1 fruit fly cellular context compared by ENCODE assay signal in genomic region chr3L:19928435-19929011, dm6.
TF ChIP-seq lines count a peak whose summit lies in the region.

CG8004 (minus strand) TSS chr3L:19928508.
RhoGDI (plus strand) TSS chr3L:19928743.

TF ChIP-seq in whole organism, embryonic, 481 proteins besides CTCF, POLR2A, EP300 and RAD21 (continued from another document and continues in another):
- TF ChIP-seq Rx (GFP tag; IDR thresholded peaks at IDR 0.05; lab: Robert Waterston, UW) = peak; percentile 56; the same call in 1 of the 2 replicates
- TF ChIP-seq ind (GFP tag; optimal IDR thresholded peaks at IDR 0.05; lab: Kevin White, UChicago) = peak; percentile 69
- no peak for TF ChIP-seq pfk (GFP tag; optimal IDR thresholded peaks at IDR 0.05; lab: Kevin White, UChicago)
- no peak for TF ChIP-seq Aef1 (GFP tag; IDR thresholded peaks at IDR 0.05; lab: Robert Waterston, UW)
- TF ChIP-seq CG1024 (GFP tag; IDR thresholded peaks at IDR 0.05; lab: Robert Waterston, UW) = peak; percentile 59; the same call in 1 of the 2 replicates
- no peak; the same call in 2 of the 3 replicates for TF ChIP-seq CG11456 (GFP tag; IDR thresholded peaks at IDR 0.05; lab: Robert Waterston, UW)
- TF ChIP-seq Antp (GFP tag; optimal IDR thresholded peaks at IDR 0.05; lab: Kevin White, UChicago) = peak; percentile 61
- no peak for TF ChIP-seq jigr1 (GFP tag; IDR thresholded peaks at IDR 0.05; lab: Robert Waterston, UW)
- peak; percentile 62 for TF ChIP-seq sug (tag; optimal IDR thresholded peaks at IDR 0.05; lab: Kevin White, UChicago)
- TF ChIP-seq Mes4 (GFP tag; optimal IDR thresholded peaks at IDR 0.05; lab: Kevin White, UChicago) = peak; percentile 41
- TF ChIP-seq psq (GFP tag; optimal IDR thresholded peaks at IDR 0.05; lab: Kevin White, UChicago) = no peak
- TF ChIP-seq hbn (GFP tag; IDR thresholded peaks at IDR 0.05; lab: Robert Waterston, UW; ENCODE audit: partially characterized antibody) = 0 out of 2 replicates have a peak, but pooled peaks have one; percentile 26
- no peak for TF ChIP-seq Jarid2 (GFP tag; optimal IDR thresholded peaks at IDR 0.05; lab: Kevin White, UChicago)
- no peak for TF ChIP-seq CG14860 (GFP tag; IDR thresholded peaks at IDR 0.05; lab: Robert Waterston, UW; ENCODE audit: partially characterized antibody)
- peak; percentile 67 for TF ChIP-seq Xrp1 (GFP tag; IDR thresholded peaks at IDR 0.05; lab: Robert Waterston, UW)
- peak; percentile 73 for TF ChIP-seq CG1603 (tag; optimal IDR thresholded peaks at IDR 0.05; lab: Kevin White, UChicago)
- peak; percentile 54 for TF ChIP-seq Bdp1 (GFP tag; optimal IDR thresholded peaks at IDR 0.05; lab: Kevin White, UChicago)
- no peak for TF ChIP-seq Nf-YA (GFP tag; IDR thresholded peaks at IDR 0.05; lab: Robert Waterston, UW)
- 0 out of 2 replicates have a peak, but pooled peaks have one; percentile 25 for TF ChIP-seq CG4730 (GFP tag; IDR thresholded peaks at IDR 0.05; lab: Robert Waterston, UW)
- peak; percentile 56 for TF ChIP-seq CG15696 (tag; optimal IDR thresholded peaks at IDR 0.05; lab: Kevin White, UChicago)
- TF ChIP-seq CG8089 (GFP tag; optimal IDR thresholded peaks at IDR 0.05; lab: Kevin White, UChicago) = peak; percentile 27
- peak; percentile 12 for TF ChIP-seq tap (tag; optimal IDR thresholded peaks at IDR 0.05; lab: Kevin White, UChicago)
- no peak for TF ChIP-seq CG6765 (GFP tag; optimal IDR thresholded peaks at IDR 0.05; lab: Kevin White, UChicago)
- TF ChIP-seq CG12104 (GFP tag; optimal IDR thresholded peaks at IDR 0.05; lab: Kevin White, UChicago) = peak; percentile 21
- TF ChIP-seq CG2129 (GFP tag; IDR thresholded peaks at IDR 0.05; lab: Robert Waterston, UW; ENCODE audit: partially characterized antibody) = no peak
- peak; percentile 57 to 70 for TF ChIP-seq Hr51 (GFP tag; optimal IDR thresholded peaks at IDR 0.05; lab: Kevin White, UChicago)
- no peak for TF ChIP-seq CG7928 (GFP tag; optimal IDR thresholded peaks at IDR 0.05; lab: Kevin White, UChicago)
- TF ChIP-seq MBD-R2 (GFP tag; IDR thresholded peaks at IDR 0.05; lab: Robert Waterston, UW) = peak; percentile 85
- TF ChIP-seq CG2875 (GFP tag; optimal IDR thresholded peaks at IDR 0.05; lab: Kevin White, UChicago) = no peak
- TF ChIP-seq so (GFP tag; IDR thresholded peaks at IDR 0.05; lab: Robert Waterston, UW) = no peak
- no peak for TF ChIP-seq ara (GFP tag; IDR thresholded peaks at IDR 0.05; lab: Robert Waterston, UW)
- TF ChIP-seq pum (GFP tag; optimal IDR thresholded peaks at IDR 0.05; lab: Kevin White, UChicago) = peak; percentile 61
- TF ChIP-seq dmrt99B (tag; optimal IDR thresholded peaks at IDR 0.05; lab: Kevin White, UChicago) = peak; percentile 37
- TF ChIP-seq HLHmδ (GFP tag; optimal IDR thresholded peaks at IDR 0.05; lab: Kevin White, UChicago) = no peak
- peak; percentile 15 for TF ChIP-seq Nf-YB (GFP tag; optimal IDR thresholded peaks at IDR 0.05; lab: Kevin White, UChicago)
- TF ChIP-seq Xbp1 (GFP tag; optimal IDR thresholded peaks at IDR 0.05; lab: Kevin White, UChicago) = peak; percentile 74
- peak; percentile 72 for TF ChIP-seq Sin3A (optimal IDR thresholded peaks at IDR 0.05; lab: Kevin White, UChicago)
- TF ChIP-seq CG11695 (GFP tag; IDR thresholded peaks at IDR 0.05; lab: Robert Waterston, UW) = peak; percentile 27; the same call in 1 of the 3 replicates
- peak; percentile 65 for TF ChIP-seq Fer3 (tag; optimal IDR thresholded peaks at IDR 0.05; lab: Kevin White, UChicago)
- TF ChIP-seq lola (GFP tag; optimal IDR thresholded peaks at IDR 0.05; lab: Kevin White, UChicago) = peak in 1 of 3 experiments; percentile 51
- peak; percentile 88 for TF ChIP-seq ssp (GFP tag; IDR thresholded peaks at IDR 0.05; lab: Robert Waterston, UW)
- TF ChIP-seq cas (GFP tag; IDR thresholded peaks at IDR 0.05; lab: Robert Waterston, UW) = no peak
- peak; percentile 66 for TF ChIP-seq CG16863 (GFP tag; optimal IDR thresholded peaks at IDR 0.05; lab: Kevin White, UChicago)
- peak; percentile 73 for TF ChIP-seq CG12299 (tag; optimal IDR thresholded peaks at IDR 0.05; lab: Kevin White, UChicago)
- TF ChIP-seq CG11398 (GFP tag; optimal IDR thresholded peaks at IDR 0.05; lab: Kevin White, UChicago) = peak; percentile 44
- TF ChIP-seq jumu (GFP tag; optimal IDR thresholded peaks at IDR 0.05; lab: Kevin White, UChicago) = peak; percentile 66
- TF ChIP-seq Awh (GFP tag; IDR thresholded peaks at IDR 0.05; lab: Robert Waterston, UW) = 0 out of 2 replicates have a peak, but pooled peaks have one; percentile 40
- TF ChIP-seq Blimp-1 (GFP tag; optimal IDR thresholded peaks at IDR 0.05; lab: Kevin White, UChicago) = peak; percentile 60
- TF ChIP-seq pita (GFP tag; optimal IDR thresholded peaks at IDR 0.05; lab: Kevin White, UChicago) = no peak
- peak; percentile 79 for TF ChIP-seq CG17802 (tag; optimal IDR thresholded peaks at IDR 0.05; lab: Kevin White, UChicago)
- peak; percentile 72 for TF ChIP-seq Rfx (GFP tag; IDR thresholded peaks at IDR 0.05; lab: Robert Waterston, UW)
- peak; percentile 29 for TF ChIP-seq CG18599 (GFP tag; optimal IDR thresholded peaks at IDR 0.05; lab: Kevin White, UChicago)
- TF ChIP-seq tll (GFP tag; optimal IDR thresholded peaks at IDR 0.05; lab: Kevin White, UChicago) = peak in 1 of 2 experiments; percentile 60
- TF ChIP-seq CG18764 (GFP tag; optimal IDR thresholded peaks at IDR 0.05; lab: Kevin White, UChicago) = peak; percentile 53
- peak; percentile 64 for TF ChIP-seq CG2678 (tag; optimal IDR thresholded peaks at IDR 0.05; lab: Kevin White, UChicago)
- peak; percentile 64 for TF ChIP-seq CG13894 (tag; optimal IDR thresholded peaks at IDR 0.05; lab: Kevin White, UChicago)
- TF ChIP-seq Hmx (GFP tag; optimal IDR thresholded peaks at IDR 0.05; lab: Kevin White, UChicago) = peak; percentile 33
- TF ChIP-seq Hr78 (GFP tag; optimal IDR thresholded peaks at IDR 0.05; lab: Kevin White, UChicago) = no peak
- TF ChIP-seq gsb-n (tag; optimal IDR thresholded peaks at IDR 0.05; lab: Kevin White, UChicago) = no peak
- TF ChIP-seq CG30403 (GFP tag; optimal IDR thresholded peaks at IDR 0.05; lab: Kevin White, UChicago) = peak; percentile 77
- no peak for TF ChIP-seq CG6854 (GFP tag; optimal IDR thresholded peaks at IDR 0.05; lab: Kevin White, UChicago)
- peak; percentile 49 for TF ChIP-seq p53 (GFP tag; optimal IDR thresholded peaks at IDR 0.05; lab: Kevin White, UChicago)
- no peak for TF ChIP-seq seq (GFP tag; IDR thresholded peaks at IDR 0.05; lab: Robert Waterston, UW)
- TF ChIP-seq D19B (GFP tag; optimal IDR thresholded peaks at IDR 0.05; lab: Kevin White, UChicago) = no peak
- peak; percentile 60 for TF ChIP-seq tx (GFP tag; optimal IDR thresholded peaks at IDR 0.05; lab: Kevin White, UChicago)
- no peak for TF ChIP-seq fru (optimal IDR thresholded peaks at IDR 0.05; lab: Kevin White, UChicago)
- peak; percentile 45 for TF ChIP-seq CG13123 (GFP tag; optimal IDR thresholded peaks at IDR 0.05; lab: Kevin White, UChicago)
- TF ChIP-seq Atf-2 (GFP tag; optimal IDR thresholded peaks at IDR 0.05; lab: Kevin White, UChicago) = peak; percentile 65
- 0 out of 2 replicates have a peak, but pooled peaks have one; percentile 33 for TF ChIP-seq rib (GFP tag; IDR thresholded peaks at IDR 0.05; lab: Robert Waterston, UW)
- TF ChIP-seq mirr (GFP tag; optimal IDR thresholded peaks at IDR 0.05; lab: Kevin White, UChicago) = no peak
- TF ChIP-seq B-H1 (GFP tag; IDR thresholded peaks at IDR 0.05; lab: Robert Waterston, UW) = peak; percentile 23; the same call in 1 of the 3 replicates
- TF ChIP-seq tio (GFP tag; optimal IDR thresholded peaks at IDR 0.05; lab: Kevin White, UChicago) = no peak
- TF ChIP-seq Med (GFP tag; lab: Kevin White, UChicago) = peak; percentile 96
- TF ChIP-seq Spps (tag; optimal IDR thresholded peaks at IDR 0.05; lab: Kevin White, UChicago) = no peak
- TF ChIP-seq CG13424 (tag; optimal IDR thresholded peaks at IDR 0.05; lab: Kevin White, UChicago) = peak; percentile 74
- TF ChIP-seq CG4820 (GFP tag; optimal IDR thresholded peaks at IDR 0.05; lab: Kevin White, UChicago) = peak; percentile 53
- no peak for TF ChIP-seq CG12236 (GFP tag; optimal IDR thresholded peaks at IDR 0.05; lab: Kevin White, UChicago)
- TF ChIP-seq wek (GFP tag; optimal IDR thresholded peaks at IDR 0.05; lab: Kevin White, UChicago) = no peak
- TF ChIP-seq scrt (GFP tag; optimal IDR thresholded peaks at IDR 0.05; lab: Kevin White, UChicago) = peak; percentile 4
- TF ChIP-seq Myb (GFP tag; optimal IDR thresholded peaks at IDR 0.05; lab: Kevin White, UChicago) = peak; percentile 32
- peak; percentile 23 for TF ChIP-seq eyg (GFP tag; optimal IDR thresholded peaks at IDR 0.05; lab: Kevin White, UChicago)
- TF ChIP-seq CG14014 (GFP tag; IDR thresholded peaks at IDR 0.05; lab: Robert Waterston, UW) = peak; percentile 59
- TF ChIP-seq Chrac-16 (GFP tag; optimal IDR thresholded peaks at IDR 0.05; lab: Kevin White, UChicago) = peak; percentile 66
- TF ChIP-seq bsh (GFP tag; optimal IDR thresholded peaks at IDR 0.05; lab: Kevin White, UChicago) = peak in 1 of 2 experiments; percentile 54
- peak; percentile 86 for TF ChIP-seq CG8924 (tag; optimal IDR thresholded peaks at IDR 0.05; lab: Kevin White, UChicago)
- TF ChIP-seq CG10209 (GFP tag; optimal IDR thresholded peaks at IDR 0.05; lab: Kevin White, UChicago) = peak; percentile 39
- TF ChIP-seq Dek (tag; optimal IDR thresholded peaks at IDR 0.05; lab: Kevin White, UChicago) = peak; percentile 62
- peak; percentile 73 for TF ChIP-seq Mad (GFP tag; optimal IDR thresholded peaks at IDR 0.05; lab: Kevin White, UChicago)
- TF ChIP-seq Ptx1 (GFP tag; IDR thresholded peaks at IDR 0.05; lab: Robert Waterston, UW) = peak; percentile 62
- peak; percentile 48 for TF ChIP-seq tup (GFP tag; optimal IDR thresholded peaks at IDR 0.05; lab: Kevin White, UChicago)
- TF ChIP-seq CG10366 (GFP tag; IDR thresholded peaks at IDR 0.05; lab: Robert Waterston, UW) = peak; percentile 61
- peak; percentile 77 for TF ChIP-seq nmo (GFP tag; optimal IDR thresholded peaks at IDR 0.05; lab: Kevin White, UChicago)
- TF ChIP-seq CG7786 (GFP tag; optimal IDR thresholded peaks at IDR 0.05; lab: Kevin White, UChicago) = peak; percentile 74
- TF ChIP-seq CG14710 (tag; optimal IDR thresholded peaks at IDR 0.05; lab: Kevin White, UChicago) = peak; percentile 88
- TF ChIP-seq Dbx (GFP tag; IDR thresholded peaks at IDR 0.05; lab: Robert Waterston, UW) = peak; percentile 51; the same call in 2 of the 3 replicates
- TF ChIP-seq pho (GFP tag; optimal IDR thresholded peaks at IDR 0.05; lab: Kevin White, UChicago) = peak; percentile 76
- no peak for TF ChIP-seq CG3407 (GFP tag; optimal IDR thresholded peaks at IDR 0.05; lab: Kevin White, UChicago)
- TF ChIP-seq CG9609 (GFP tag; optimal IDR thresholded peaks at IDR 0.05; lab: Kevin White, UChicago) = peak; percentile 60
- peak; percentile 63 for TF ChIP-seq CG1602 (GFP tag; optimal IDR thresholded peaks at IDR 0.05; lab: Kevin White, UChicago)
- no peak for TF ChIP-seq Ravus (GFP tag; IDR thresholded peaks at IDR 0.05; lab: Robert Waterston, UW)
- TF ChIP-seq CG14050 (GFP tag; IDR thresholded peaks at IDR 0.05; lab: Robert Waterston, UW) = peak; percentile 43; the same call in 2 of the 3 replicates
- TF ChIP-seq kni (GFP tag; optimal IDR thresholded peaks at IDR 0.05; lab: Kevin White, UChicago) = no peak
- peak; percentile 32 for TF ChIP-seq CG3995 (GFP tag; optimal IDR thresholded peaks at IDR 0.05; lab: Kevin White, UChicago)
- no peak for TF ChIP-seq CG15479 (GFP tag; optimal IDR thresholded peaks at IDR 0.05; lab: Kevin White, UChicago)
- no peak for TF ChIP-seq Hand (GFP tag; optimal IDR thresholded peaks at IDR 0.05; lab: Kevin White, UChicago)
- 0 out of 2 replicates have a peak, but pooled peaks have one; percentile 12 for TF ChIP-seq Drgx (GFP tag; IDR thresholded peaks at IDR 0.05; lab: Robert Waterston, UW)
- peak; percentile 62 for TF ChIP-seq gro (GFP tag; optimal IDR thresholded peaks at IDR 0.05; lab: Kevin White, UChicago)
- peak; percentile 12 to 64 for TF ChIP-seq chif (GFP tag; optimal IDR thresholded peaks at IDR 0.05; lab: Kevin White, UChicago)
- peak; percentile 83 for TF ChIP-seq CG15514 (GFP tag; optimal IDR thresholded peaks at IDR 0.05; lab: Kevin White, UChicago)
- peak; percentile 75 for TF ChIP-seq ems (GFP tag; optimal IDR thresholded peaks at IDR 0.05; lab: Kevin White, UChicago)
- peak; percentile 68 for TF ChIP-seq unpg (GFP tag; optimal IDR thresholded peaks at IDR 0.05; lab: Kevin White, UChicago)
- TF ChIP-seq CG31224 (GFP tag; IDR thresholded peaks at IDR 0.05; lab: Robert Waterston, UW) = no peak
- TF ChIP-seq ken (GFP tag; IDR thresholded peaks at IDR 0.05; lab: Robert Waterston, UW) = peak; percentile 67; the same call in 1 of the 3 replicates
- TF ChIP-seq CG12219 (GFP tag; optimal IDR thresholded peaks at IDR 0.05; lab: Kevin White, UChicago) = no peak
- TF ChIP-seq Adf1 (GFP tag; IDR thresholded peaks at IDR 0.05; lab: Robert Waterston, UW) = no peak
- TF ChIP-seq fu2 (GFP tag; optimal IDR thresholded peaks at IDR 0.05; lab: Kevin White, UChicago) = peak; percentile 47
- peak; percentile 14 for TF ChIP-seq CG7556 (GFP tag; optimal IDR thresholded peaks at IDR 0.05; lab: Kevin White, UChicago)
- TF ChIP-seq Max (GFP tag; optimal IDR thresholded peaks at IDR 0.05; lab: Kevin White, UChicago) = peak; percentile 68
- 0 out of 3 replicates have a peak, but pooled peaks have one; percentile 42 for TF ChIP-seq CG3726 (GFP tag; IDR thresholded peaks at IDR 0.05; lab: Robert Waterston, UW)
- TF ChIP-seq hth (optimal IDR thresholded peaks at IDR 0.05; lab: Kevin White, UChicago) = no peak
- TF ChIP-seq crc (GFP tag; optimal IDR thresholded peaks at IDR 0.05; lab: Kevin White, UChicago) = peak; percentile 55
- no peak for TF ChIP-seq hb (GFP tag; IDR thresholded peaks at IDR 0.05; lab: Robert Waterston, UW; ENCODE audit: partially characterized antibody)
- TF ChIP-seq kah (GFP tag; optimal IDR thresholded peaks at IDR 0.05; lab: Kevin White, UChicago) = no peak
- TF ChIP-seq cato (GFP tag; optimal IDR thresholded peaks at IDR 0.05; lab: Kevin White, UChicago; ENCODE audit: borderline replicate concordance) = peak; percentile 40
- peak in 1 of 2 experiments; percentile 24 for TF ChIP-seq Eip74EF (GFP tag; optimal IDR thresholded peaks at IDR 0.05; lab: Kevin White, UChicago)
- peak; percentile 35 for TF ChIP-seq disco-r (GFP tag; optimal IDR thresholded peaks at IDR 0.05; lab: Kevin White, UChicago)
- TF ChIP-seq CG6791 (GFP tag; IDR thresholded peaks at IDR 0.05; lab: Robert Waterston, UW; ENCODE audit: partially characterized antibody) = peak; percentile 41; the same call in 1 of the 3 replicates
- 0 out of 3 replicates have a peak, but pooled peaks have one; percentile 47 for TF ChIP-seq CG11093 (GFP tag; IDR thresholded peaks at IDR 0.05; lab: Robert Waterston, UW)
- TF ChIP-seq CG6175 (GFP tag; IDR thresholded peaks at IDR 0.05; lab: Robert Waterston, UW) = no peak
